Worm (Caenorhabditis elegans) whole organism, L1 larva: ENCODE data around the gene clh-6.

ENCODE experiments used
- C16A3.4 ChIP-seq: fragments of 150-350 bp; optimal IDR thresholded peaks from 2 replicates; lab custom pipeline; 2014; ENCODE audit warnings: missing biosample characterization, missing genetic modification characterization
- C34B4.2 ChIP-seq: sonication (generic microtip); optimal IDR thresholded peaks from 2 replicates; lab custom pipeline; 2017; ENCODE audit warnings: mild to moderate bottlenecking, missing genetic modification characterization, missing compliant biosample characterization
- F16B12.6 ChIP-seq: fragments of 150-350 bp; optimal IDR thresholded peaks from 2 replicates; lab custom pipeline; 2014; ENCODE audit warnings: missing biosample characterization, missing genetic modification characterization
- Y116A8C.19 ChIP-seq: sonication (generic microtip); optimal IDR thresholded peaks from 2 replicates; lab custom pipeline; 2016; ENCODE audit warnings: missing compliant biosample characterization, missing genetic modification characterization, borderline replicate concordance
- aha-1 ChIP-seq: fragments of 150-350 bp; optimal IDR thresholded peaks from 2 replicates; lab custom pipeline; 2014; ENCODE audit warnings: missing biosample characterization, missing genetic modification characterization
- aly-2 ChIP-seq: fragments of 150-350 bp; optimal IDR thresholded peaks from 2 replicates; lab custom pipeline; 2014; ENCODE audit warnings: missing biosample characterization, missing genetic modification characterization
- blmp-1 ChIP-seq: fragments of 150-350 bp; optimal IDR thresholded peaks from 2 replicates; lab custom pipeline; 2014; ENCODE audit warnings: missing biosample characterization, missing genetic modification characterization
- ceh-82 ChIP-seq, 3 experiments: fragments of 150-350 bp in 1 of 3; sonication (generic microtip) in 2 of 3; optimal IDR thresholded peaks; 2 replicates each; lab custom pipeline; 2014 to 2017; ENCODE audit warnings: missing biosample characterization in 3 of 3, missing genetic modification characterization in 3 of 3
- ceh-90 ChIP-seq: sonication (generic microtip); optimal IDR thresholded peaks from 2 replicates; lab custom pipeline; 2016; ENCODE audit warnings: missing genetic modification characterization, missing compliant biosample characterization
- ces-1 ChIP-seq: fragments of 150-350 bp; optimal IDR thresholded peaks from 2 replicates; lab custom pipeline; 2014; ENCODE audit warnings: missing biosample characterization, missing genetic modification reagents, missing genetic modification characterization
- dpl-1 ChIP-seq, 3 experiments: fragments of 150-350 bp in 2 of 3; sonication (generic microtip) in 1 of 3; optimal IDR thresholded peaks; 2 replicates each; lab custom pipeline; 2014 to 2017; ENCODE audit warnings: missing biosample characterization in 3 of 3, missing genetic modification characterization in 3 of 3, missing genetic modification reagents in 3 of 3
- dsc-1 ChIP-seq: sonication (generic microtip); optimal IDR thresholded peaks from 2 replicates; lab custom pipeline; 2016; ENCODE audit warnings: mild to moderate bottlenecking, missing genetic modification characterization, missing compliant biosample characterization
- efl-1 ChIP-seq, 4 experiments: fragments of 150-350 bp; optimal IDR thresholded peaks in 3 of 4; peaks in 1 of 4; 1 replicate in 1 of 4; 2 replicates in 3 of 4; lab custom pipeline; 2014; ENCODE audit warnings: missing biosample characterization in 2 of 4, missing genetic modification characterization in 2 of 4, missing genetic modification reagents in 2 of 4
- egl-27 ChIP-seq, 2 experiments: fragments of 150-350 bp in 1 of 2; sonication (generic microtip); optimal IDR thresholded peaks; 3 replicates each; lab custom pipeline; 2017 to 2018; ENCODE audit warnings: missing biosample characterization in 2 of 2, missing genetic modification characterization in 2 of 2, missing genetic modification reagents in 2 of 2
- ets-5 ChIP-seq: fragments of 200-800 bp; sonication (Bioruptor generic); IDR thresholded peaks from 2 replicates; pipeline ENCODE4 v1.3.6; 2022; ENCODE audit warnings: missing genetic modification characterization, missing compliant biosample characterization
- hlh-4 ChIP-seq: sonication (generic microtip); optimal IDR thresholded peaks from 2 replicates; lab custom pipeline; 2016; ENCODE audit warnings: mild to moderate bottlenecking, missing genetic modification characterization, missing compliant biosample characterization
- lin-14 ChIP-seq: fragments of 200-800 bp; sonication (Bioruptor generic); optimal IDR thresholded peaks from 2 replicates; lab custom pipeline; 2018; ENCODE audit warnings: mild to moderate bottlenecking, missing genetic modification characterization, moderate library complexity, missing compliant biosample characterization
- lin-35 ChIP-seq, 2 experiments: fragments of 150-350 bp; optimal IDR thresholded peaks; 2 replicates each; lab custom pipeline; 2014; ENCODE audit warnings: missing biosample characterization in 2 of 2, missing genetic modification characterization in 2 of 2, missing genetic modification reagents in 2 of 2
- lin-39 ChIP-seq: fragments of 150-350 bp; optimal IDR thresholded peaks from 2 replicates; lab custom pipeline; 2014; ENCODE audit warnings: missing biosample characterization, missing genetic modification reagents, missing genetic modification characterization
- lir-3 ChIP-seq: sonication (generic microtip); optimal IDR thresholded peaks from 2 replicates; lab custom pipeline; 2016; ENCODE audit warnings: mild to moderate bottlenecking, missing genetic modification characterization, moderate library complexity, missing compliant biosample characterization; ENCODE audit not compliant: poor library complexity
- lsy-2 ChIP-seq, 2 experiments: fragments of 150-350 bp; optimal IDR thresholded peaks; 2 replicates each; lab custom pipeline; 2014; ENCODE audit warnings: missing biosample characterization in 2 of 2, missing genetic modification characterization in 2 of 2
- mab-9 ChIP-seq: fragments of 200-800 bp; sonication (Bioruptor generic); IDR thresholded peaks from 2 replicates; pipeline ENCODE4 v1.3.6; 2022; ENCODE audit warnings: missing genetic modification reagents, missing genetic modification characterization, missing compliant biosample characterization
- mep-1 ChIP-seq: fragments of 150-350 bp; optimal IDR thresholded peaks from 2 replicates; lab custom pipeline; 2014; ENCODE audit warnings: missing biosample characterization, missing genetic modification characterization
- nhr-11 ChIP-seq: fragments of 150-350 bp; optimal IDR thresholded peaks from 2 replicates; lab custom pipeline; 2014; ENCODE audit warnings: missing biosample characterization, missing genetic modification characterization
- nhr-20 ChIP-seq: sonication (generic microtip); optimal IDR thresholded peaks from 2 replicates; lab custom pipeline; 2016; ENCODE audit warnings: mild to moderate bottlenecking, missing genetic modification characterization, missing compliant biosample characterization
- nhr-28 ChIP-seq: fragments of 150-350 bp; optimal IDR thresholded peaks from 2 replicates; lab custom pipeline; 2014; ENCODE audit warnings: missing biosample characterization, missing genetic modification characterization
- nhr-71 ChIP-seq: sonication (generic microtip); optimal IDR thresholded peaks from 2 replicates; lab custom pipeline; 2016; ENCODE audit warnings: mild to moderate bottlenecking, missing genetic modification characterization, moderate library complexity, missing compliant biosample characterization
- nhr-90 ChIP-seq: sonication (generic microtip); optimal IDR thresholded peaks from 2 replicates; lab custom pipeline; 2016; ENCODE audit warnings: mild to moderate bottlenecking, missing genetic modification characterization, missing compliant biosample characterization; ENCODE audit not compliant: poor library complexity
- pag-3 ChIP-seq: sonication (generic microtip); optimal IDR thresholded peaks from 2 replicates; lab custom pipeline; 2017; ENCODE audit warnings: missing genetic modification characterization, mild to moderate bottlenecking, missing compliant biosample characterization, antibody characterized with exemption, borderline replicate concordance; ENCODE audit not compliant: insufficient read depth
- skn-1 ChIP-seq: fragments of 150-350 bp; optimal IDR thresholded peaks from 2 replicates; lab custom pipeline; 2014; ENCODE audit warnings: missing biosample characterization, missing genetic modification characterization
- snpc-4 ChIP-seq: fragments of 150-350 bp; optimal IDR thresholded peaks from 2 replicates; lab custom pipeline; 2014; ENCODE audit warnings: missing biosample characterization, missing genetic modification characterization
- snu-23 ChIP-seq: sonication (generic microtip); optimal IDR thresholded peaks from 2 replicates; lab custom pipeline; 2016; ENCODE audit warnings: missing genetic modification characterization, missing compliant biosample characterization
- swsn-7 ChIP-seq: sonication (generic microtip); optimal IDR thresholded peaks from 2 replicates; lab custom pipeline; 2016; ENCODE audit warnings: missing genetic modification characterization, missing compliant biosample characterization
- unc-30 ChIP-seq: sonication (generic microtip); optimal IDR thresholded peaks from 2 replicates; lab custom pipeline; 2017; ENCODE audit warnings: missing biosample characterization, missing genetic modification characterization
- unc-62 ChIP-seq: fragments of 150-350 bp; optimal IDR thresholded peaks from 2 replicates; lab custom pipeline; 2014; ENCODE audit warnings: missing biosample characterization, missing genetic modification reagents, missing genetic modification characterization
- xbp-1 ChIP-seq: sonication (generic microtip); optimal IDR thresholded peaks from 2 replicates; lab custom pipeline; 2016; ENCODE audit warnings: missing genetic modification characterization, missing compliant biosample characterization
- zip-4 ChIP-seq: fragments of 200-800 bp; sonication (Bioruptor generic); optimal IDR thresholded peaks from 2 replicates; lab custom pipeline; 2018; ENCODE audit warnings: mild to moderate bottlenecking, missing genetic modification characterization, moderate library complexity, missing compliant biosample characterization
- ztf-4 ChIP-seq: fragments of 150-350 bp; optimal IDR thresholded peaks from 2 replicates; lab custom pipeline; 2014; ENCODE audit warnings: missing biosample characterization, missing genetic modification characterization

clh-6 gene

DNA sequence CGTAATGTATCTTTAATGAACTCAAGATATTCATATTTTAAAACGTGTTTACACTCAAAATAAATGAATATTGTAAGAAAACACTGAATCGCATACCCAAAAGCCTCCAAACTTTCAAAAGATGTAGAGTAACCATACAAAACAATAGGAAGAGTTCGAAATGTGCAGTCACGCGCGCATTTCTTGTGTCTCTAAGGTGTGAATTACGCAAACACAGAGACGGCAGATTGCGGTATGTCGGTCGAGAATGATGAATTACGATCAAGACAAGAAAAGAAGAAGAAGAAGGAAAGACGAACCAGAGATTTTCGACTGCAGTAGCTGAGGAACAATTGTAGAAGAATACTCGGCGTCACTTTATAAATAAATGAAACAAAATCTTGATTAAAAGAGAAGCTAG is 48.3 kb upstream of the clh-6 start, which contains the start of gene lhpp-1 (continued):
- no peak for TF ChIP-seq unc-62 (GFP tag; lab: Kevin White, UChicago)
- no peak for TF ChIP-seq aly-2 (tag; lab: Kevin White, UChicago)
- TF ChIP-seq nhr-28 (tag; lab: Kevin White, UChicago): no peak
- TF ChIP-seq xbp-1 (tag; lab: Kevin White, UChicago): no peak
- TF ChIP-seq ets-5 (GFP tag; lab: Robert Waterston, UW): no peak
- no peak for TF ChIP-seq ceh-90 (tag; lab: Kevin White, UChicago)
- peak; percentile 2 for TF ChIP-seq skn-1 (tag; lab: Kevin White, UChicago)
- no peak for TF ChIP-seq mab-9 (GFP tag; lab: Robert Waterston, UW)
- TF ChIP-seq nhr-20 (tag; lab: Kevin White, UChicago): no peak
- TF ChIP-seq lin-39: no peak
- TF ChIP-seq lir-3 (tag; lab: Kevin White, UChicago): no peak
- TF ChIP-seq aha-1 (tag; lab: Kevin White, UChicago): no peak
- peak; percentile 69 for TF ChIP-seq F16B12.6
- no peak for TF ChIP-seq unc-30
- TF ChIP-seq nhr-71: no peak
- no peak for TF ChIP-seq ztf-4 (tag; lab: Kevin White, UChicago)
- TF ChIP-seq C16A3.4 (tag; lab: Kevin White, UChicago): no peak
- TF ChIP-seq nhr-90 (tag; lab: Kevin White, UChicago): no peak

DNA sequence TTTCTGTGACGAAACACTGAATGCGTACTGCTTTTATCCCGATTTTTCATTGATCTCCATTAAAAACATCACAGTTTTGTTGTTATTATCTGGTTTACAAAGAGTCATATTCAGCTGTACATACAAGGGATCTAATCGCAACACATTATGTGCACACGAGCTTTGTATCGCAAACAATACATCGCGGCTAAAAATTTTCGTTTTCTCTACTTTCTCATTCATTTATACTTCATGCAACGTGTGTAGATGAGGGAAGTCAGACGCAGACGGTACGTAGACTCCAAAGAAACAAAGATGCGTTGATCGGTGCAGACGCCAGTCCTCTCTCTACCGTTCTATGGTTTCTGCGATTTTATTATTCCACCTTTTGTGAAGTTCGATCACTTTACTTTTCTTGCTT is 43.7 kb upstream of the clh-6 start, which contains the start of gene nhr-136:
nhr-136 (plus strand) TSS at position 301 of the 400 bp plus-strand sequence.
- TF ChIP-seq ceh-82 (tag; optimal IDR thresholded peaks at IDR 0.05; lab: Kevin White, UChicago) (peak in 1 of 3 experiments; percentile 18), nhr-71 (no peak), snu-23 (GFP tag; lab: Kevin White, UChicago) (peak; percentile 7), C34B4.2 (tag; lab: Kevin White, UChicago) (no peak), blmp-1 (tag; lab: Kevin White, UChicago) (peak; percentile 75), dpl-1 (GFP tag; optimal IDR thresholded peaks at IDR 0.05; lab: Kevin White, UChicago) (no peak), lin-14 (GFP tag; lab: Kevin White, UChicago) (peak; percentile 34), hlh-4 (tag; lab: Kevin White, UChicago) (no peak), lsy-2 (tag; optimal IDR thresholded peaks at IDR 0.05; lab: Kevin White, UChicago) (peak in 1 of 2 experiments; percentile 5), efl-1 (optimal IDR thresholded peaks at IDR 0.05; lab: Kevin White, UChicago) (no peak), efl-1 (GFP tag; optimal IDR thresholded peaks at IDR 0.05 in 1 of 2; lab: Kevin White, UChicago) (peak in 1 of 2 experiments; percentile 53), nhr-20 (tag; lab: Kevin White, UChicago) (peak; percentile 21), lin-35 (GFP tag; optimal IDR thresholded peaks at IDR 0.05; lab: Kevin White, UChicago) (peak in 1 of 2 experiments; percentile 47)

DNA sequence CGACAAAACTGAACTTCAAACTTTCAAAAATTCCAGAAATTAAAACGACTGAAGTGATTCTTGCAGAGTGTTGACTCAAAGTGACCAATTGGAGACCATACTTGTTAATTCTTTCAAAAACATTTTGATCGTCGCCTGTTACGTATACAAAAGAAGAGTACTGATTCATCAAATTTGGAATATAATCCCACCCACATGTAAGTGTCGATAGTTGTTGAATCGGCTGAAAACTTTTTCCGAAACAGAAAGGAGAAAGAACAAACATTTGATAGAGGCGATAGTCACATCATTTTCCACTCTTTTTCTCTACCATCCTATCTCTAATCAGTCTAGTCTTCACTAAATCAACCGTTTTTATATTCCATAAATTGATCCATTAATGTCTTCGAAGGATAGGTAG is 40.8 kb upstream of the clh-6 start, which contains the start of gene nhr-153:
nhr-153 (plus strand) TSS at position 301 of the 400 bp plus-strand sequence.
- TF ChIP-seq snu-23 (GFP tag; lab: Kevin White, UChicago): peak; percentile 10
- no peak for TF ChIP-seq skn-1 (tag; lab: Kevin White, UChicago)
- TF ChIP-seq lin-35 (GFP tag; optimal IDR thresholded peaks at IDR 0.05; lab: Kevin White, UChicago): peak in 1 of 2 experiments; percentile 11
- TF ChIP-seq lin-39: no peak
- TF ChIP-seq lir-3 (tag; lab: Kevin White, UChicago): no peak

DNA sequence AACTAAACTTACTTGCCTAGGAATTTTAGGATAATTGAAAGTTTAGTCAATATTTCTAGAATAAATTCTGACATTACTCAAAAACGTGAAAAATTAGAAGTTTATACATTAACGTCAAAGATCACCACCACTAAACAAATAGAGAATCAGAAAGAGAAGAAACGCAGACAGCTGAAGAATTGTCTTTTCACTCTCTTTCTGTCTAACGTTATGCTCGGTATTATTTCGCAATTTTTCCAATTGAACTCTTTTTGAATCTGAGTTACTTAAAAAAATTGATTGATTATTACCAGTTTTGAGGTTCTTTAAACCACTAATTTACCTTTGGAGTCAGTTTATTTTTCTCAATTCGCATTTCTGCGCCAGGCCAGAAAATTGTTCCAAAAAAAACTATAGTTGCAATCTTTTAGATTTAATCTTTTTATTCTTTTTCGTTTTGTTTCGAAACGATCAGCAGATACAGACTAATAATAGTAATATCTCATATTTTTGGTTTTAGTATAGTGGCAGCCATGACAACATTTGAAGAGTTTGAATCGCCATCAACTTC is 37.7 kb upstream of the clh-6 start, which contains the start of gene nhr-154:
nhr-154 (plus strand) TSS at position 500 of the 550 bp plus-strand sequence.
- peak in 1 of 2 experiments; percentile 42 for TF ChIP-seq lsy-2 (tag; optimal IDR thresholded peaks at IDR 0.05; lab: Kevin White, UChicago)
- TF ChIP-seq blmp-1 (tag; lab: Kevin White, UChicago): peak; percentile 25
- TF ChIP-seq mep-1: peak; percentile 11
- no peak for TF ChIP-seq lir-3 (tag; lab: Kevin White, UChicago)
- TF ChIP-seq aly-2 (tag; lab: Kevin White, UChicago): no peak
- TF ChIP-seq zip-4 (GFP tag; lab: Kevin White, UChicago): peak; percentile 54
- TF ChIP-seq mab-9 (GFP tag; lab: Robert Waterston, UW): no peak
- TF ChIP-seq dsc-1 (tag; lab: Kevin White, UChicago): no peak
- TF ChIP-seq egl-27 (tag; optimal IDR thresholded peaks at IDR 0.05; lab: Kevin White, UChicago): no peak
- TF ChIP-seq nhr-71: peak; percentile 27
- TF ChIP-seq nhr-20 (tag; lab: Kevin White, UChicago): peak; percentile 60
- peak in 1 of 2 experiments; percentile 8 for TF ChIP-seq lin-35 (GFP tag; optimal IDR thresholded peaks at IDR 0.05; lab: Kevin White, UChicago)
- peak; percentile 75 for TF ChIP-seq skn-1 (tag; lab: Kevin White, UChicago)
- TF ChIP-seq dpl-1 (GFP tag; optimal IDR thresholded peaks at IDR 0.05; lab: Kevin White, UChicago): peak in 1 of 3 experiments; percentile 19
- TF ChIP-seq lin-14 (GFP tag; lab: Kevin White, UChicago): peak; percentile 63
- peak; percentile 43 for TF ChIP-seq snpc-4 (tag; lab: Kevin White, UChicago)
- no peak for TF ChIP-seq ces-1
- no peak for TF ChIP-seq swsn-7 (tag; lab: Kevin White, UChicago)
- no peak for TF ChIP-seq nhr-11 (tag; lab: Kevin White, UChicago)
- TF ChIP-seq pag-3: no peak
- TF ChIP-seq Y116A8C.19 (tag; lab: Kevin White, UChicago): no peak
- TF ChIP-seq efl-1 (optimal IDR thresholded peaks at IDR 0.05; lab: Kevin White, UChicago): peak; percentile 31 to 32
- peak in 1 of 2 experiments; percentile 70 for TF ChIP-seq efl-1 (GFP tag; optimal IDR thresholded peaks at IDR 0.05 in 1 of 2; lab: Kevin White, UChicago)
- peak; percentile 30 for TF ChIP-seq snu-23 (GFP tag; lab: Kevin White, UChicago)
